Worm (Caenorhabditis elegans) whole organism, early embryonic: ENCODE measurements around the gene Y50D4A.6.

Source experiments
- B0310.2 ChIP-seq: sonication (generic microtip); optimal IDR thresholded peaks from 2 replicates; lab custom pipeline; 2016; ENCODE audit warnings: mild to moderate bottlenecking, missing genetic modification characterization, missing compliant biosample characterization
- F13C5.2 ChIP-seq: sonication (generic microtip); optimal IDR thresholded peaks from 2 replicates; lab custom pipeline; 2017; ENCODE audit warnings: mild to moderate bottlenecking, missing genetic modification characterization, inconsistent platforms, missing compliant biosample characterization
- aly-1 ChIP-seq: sonication (generic microtip); optimal IDR thresholded peaks from 2 replicates; lab custom pipeline; 2016; ENCODE audit warnings: missing genetic modification characterization, missing compliant biosample characterization
- ama-1 ChIP-seq: fragments of 150-350 bp; optimal IDR thresholded peaks from 2 replicates; lab custom pipeline; 2014
- ceh-36 ChIP-seq: sonication (generic microtip); optimal IDR thresholded peaks from 2 replicates; lab custom pipeline; 2016; ENCODE audit warnings: missing genetic modification characterization, inconsistent platforms, missing compliant biosample characterization
- hmbx-1 ChIP-seq: sonication (generic microtip); optimal IDR thresholded peaks from 2 replicates; lab custom pipeline; 2016; ENCODE audit warnings: mild to moderate bottlenecking, missing genetic modification characterization, missing compliant biosample characterization
- hmg-4 ChIP-seq: fragments of 200-800 bp; sonication (Bioruptor generic); optimal IDR thresholded peaks from 2 replicates; lab custom pipeline; 2018; ENCODE audit warnings: mild to moderate bottlenecking, missing genetic modification characterization, missing compliant biosample characterization
- pes-1 ChIP-seq: fragments of 200-800 bp; sonication (Bioruptor generic); IDR thresholded peaks from 2 replicates; pipeline ENCODE4 v1.3.6; 2022; ENCODE audit warnings: missing genetic modification reagents, missing genetic modification characterization, missing compliant biosample characterization
- scrt-1 ChIP-seq: fragments of 200-800 bp; sonication (Bioruptor generic); IDR thresholded peaks from 2 replicates; pipeline ENCODE4 v1.3.6; 2022; ENCODE audit warnings: missing genetic modification characterization, missing compliant biosample characterization
- tra-4 ChIP-seq: sonication (generic microtip); optimal IDR thresholded peaks from 2 replicates; lab custom pipeline; 2017; ENCODE audit warnings: missing genetic modification characterization, missing compliant biosample characterization

ce11 chrV:1164196-1164691 lies 34.8 kb downstream of the Y50D4A.6 start, which contains the start of gene T21H3.5:
- no peak for TF ChIP-seq tra-4 (tag; lab: Kevin White, UChicago)
- no peak for TF ChIP-seq ama-1
- TF ChIP-seq ceh-36: no peak
- no peak for TF ChIP-seq pes-1
- TF ChIP-seq B0310.2 (tag; lab: Kevin White, UChicago): no peak
- no peak for TF ChIP-seq scrt-1 (GFP tag; lab: Robert Waterston, UW)
- no peak for TF ChIP-seq F13C5.2 (tag; lab: Kevin White, UChicago)
- no peak for TF ChIP-seq hmbx-1 (tag; lab: Kevin White, UChicago)
- no peak for TF ChIP-seq hmg-4
- TF ChIP-seq aly-1 (tag; lab: Kevin White, UChicago): no peak
